Fruit fly (Drosophila melanogaster) whole organism, embryonic: ENCODE results near the gene CG3434.

Experiments
- Adf1 ChIP-seq: fragments of 200-800 bp; sonication (Bioruptor generic); IDR thresholded peaks from 2 replicates; pipeline ENCODE4 v1.3.6; 2022; ENCODE audit warnings: missing biosample characterization, missing genetic modification characterization
- B-H1 ChIP-seq: fragments of 200-800 bp; sonication (Bioruptor generic); IDR thresholded peaks from 3 replicates; pipeline ENCODE4 v1.3.6; 2022; ENCODE audit warnings: missing biosample characterization, missing genetic modification characterization
- B-H2 ChIP-seq: fragments of 200-800 bp; sonication (Bioruptor generic); optimal IDR thresholded peaks from 2 replicates; lab custom pipeline; 2018; ENCODE audit warnings: missing biosample characterization, mild to moderate bottlenecking, missing genetic modification characterization
- Blimp-1 ChIP-seq: fragments of 200-800 bp; sonication (Bioruptor generic); optimal IDR thresholded peaks from 3 replicates; lab custom pipeline; 2018; ENCODE audit warnings: missing biosample characterization, missing genetic modification characterization, mild to moderate bottlenecking, moderate library complexity, missing genetic modification reagents
- CG10147 ChIP-seq: fragments of 200-800 bp; sonication (Bioruptor generic); optimal IDR thresholded peaks from 2 replicates; lab custom pipeline; 2019; ENCODE audit warnings: missing biosample characterization, mild to moderate bottlenecking, missing genetic modification characterization, moderate library complexity
- CG10321 ChIP-seq: fragments of 200-800 bp; sonication (Bioruptor generic); IDR thresholded peaks from 2 replicates; pipeline ENCODE4 v1.3.6; 2022; ENCODE audit warnings: missing biosample characterization, missing genetic modification characterization
- CG10431 ChIP-seq: fragments of 200-800 bp; sonication (Bioruptor generic); optimal IDR thresholded peaks from 3 replicates; lab custom pipeline; 2018; ENCODE audit warnings: missing biosample characterization, mild to moderate bottlenecking, missing genetic modification characterization
- CG10462 ChIP-seq: fragments of 200-800 bp; sonication (Bioruptor generic); optimal IDR thresholded peaks from 2 replicates; lab custom pipeline; 2016; ENCODE audit warnings: missing biosample characterization, missing genetic modification characterization
- CG11695 ChIP-seq: fragments of 200-800 bp; sonication (Bioruptor generic); IDR thresholded peaks from 3 replicates; pipeline ENCODE4 v1.3.6; 2022; ENCODE audit warnings: missing biosample characterization, missing genetic modification characterization
- CG11723 ChIP-seq: fragments of 200-800 bp; sonication (Bioruptor generic); optimal IDR thresholded peaks from 2 replicates; lab custom pipeline; 2017; ENCODE audit warnings: missing biosample characterization, mild to moderate bottlenecking, missing genetic modification characterization
- CG12219 ChIP-seq: fragments of 200-800 bp; sonication (Bioruptor generic); optimal IDR thresholded peaks from 3 replicates; lab custom pipeline; 2018; ENCODE audit warnings: missing biosample characterization, mild to moderate bottlenecking, missing genetic modification characterization
- CG12299 ChIP-seq: fragments of 200-800 bp; sonication (Bioruptor generic); optimal IDR thresholded peaks from 2 replicates; lab custom pipeline; 2018; ENCODE audit warnings: missing biosample characterization, mild to moderate bottlenecking, missing genetic modification characterization
- CG12391 ChIP-seq: fragments of 200-800 bp; sonication (Bioruptor generic); optimal IDR thresholded peaks from 3 replicates; lab custom pipeline; 2018; ENCODE audit warnings: missing biosample characterization, mild to moderate bottlenecking, missing genetic modification characterization, moderate library complexity
- CG13424 ChIP-seq: fragments of 200-800 bp; sonication (Bioruptor generic); optimal IDR thresholded peaks from 2 replicates; lab custom pipeline; 2019; ENCODE audit warnings: missing biosample characterization, mild to moderate bottlenecking, missing genetic modification characterization, moderate library complexity
- CG13894 ChIP-seq: fragments of 200-800 bp; sonication (Bioruptor generic); optimal IDR thresholded peaks from 3 replicates; lab custom pipeline; 2018; ENCODE audit warnings: missing biosample characterization, mild to moderate bottlenecking, missing genetic modification characterization, moderate library complexity
- CG1602 ChIP-seq: fragments of 200-800 bp; sonication (Bioruptor generic); optimal IDR thresholded peaks from 3 replicates; lab custom pipeline; 2016; ENCODE audit warnings: missing biosample characterization, missing genetic modification characterization
- CG16813 ChIP-seq: fragments of 200-800 bp; sonication (Bioruptor generic); IDR thresholded peaks from 3 replicates; pipeline ENCODE4 v1.3.6; 2022; ENCODE audit warnings: missing biosample characterization, missing genetic modification characterization; ENCODE audit not compliant: partially characterized antibody
- CG17186 ChIP-seq: fragments of 200-800 bp; sonication (Bioruptor generic); optimal IDR thresholded peaks from 3 replicates; lab custom pipeline; 2017; ENCODE audit warnings: missing biosample characterization, missing genetic modification reagents, missing genetic modification characterization
- CG17385 ChIP-seq: fragments of 200-800 bp; sonication (Bioruptor generic); optimal IDR thresholded peaks from 3 replicates; lab custom pipeline; 2018; ENCODE audit warnings: missing biosample characterization, mild to moderate bottlenecking, missing genetic modification characterization
- CG2120 ChIP-seq: fragments of 200-800 bp; sonication (Bioruptor generic); optimal IDR thresholded peaks from 3 replicates; lab custom pipeline; 2016; ENCODE audit warnings: missing biosample characterization, missing genetic modification characterization
- CG32532 ChIP-seq: fragments of 200-800 bp; sonication (Bioruptor generic); IDR thresholded peaks from 2 replicates; pipeline ENCODE4 v1.3.6; 2022; ENCODE audit warnings: missing biosample characterization, missing genetic modification characterization
- CG34422 ChIP-seq: fragments of 200-800 bp; sonication (Bioruptor generic); IDR thresholded peaks from 3 replicates; pipeline ENCODE4 v1.3.6; 2022; ENCODE audit warnings: missing biosample characterization, missing genetic modification characterization
- CG4707 ChIP-seq: fragments of 200-800 bp; sonication (Bioruptor generic); optimal IDR thresholded peaks from 2 replicates; lab custom pipeline; 2018; ENCODE audit warnings: missing biosample characterization, mild to moderate bottlenecking, missing genetic modification characterization, moderate library complexity
- CG8924 ChIP-seq: fragments of 200-800 bp; optimal IDR thresholded peaks from 3 replicates; lab custom pipeline; 2019; ENCODE audit warnings: missing biosample characterization, mild to moderate bottlenecking, missing genetic modification characterization, moderate library complexity
- Camta ChIP-seq: fragments of 200-800 bp; sonication (Bioruptor generic); optimal IDR thresholded peaks from 2 replicates; lab custom pipeline; 2016; ENCODE audit warnings: missing biosample characterization, missing genetic modification characterization
- Dek ChIP-seq: fragments of 200-800 bp; sonication (Bioruptor generic); optimal IDR thresholded peaks from 3 replicates; lab custom pipeline; 2019; ENCODE audit warnings: missing biosample characterization, mild to moderate bottlenecking, missing genetic modification characterization, moderate library complexity
- Dfd ChIP-seq, 2 experiments: fragments of >200 bp; optimal IDR thresholded peaks; 2 replicates each; lab custom pipeline; 2017; ENCODE audit warnings: missing biosample characterization in 2 of 2, missing genetic modification characterization in 2 of 2
- E2f1 ChIP-seq: fragments of 200-800 bp; sonication (Bioruptor generic); IDR thresholded peaks from 2 replicates; pipeline ENCODE4 v1.3.6; 2022; ENCODE audit warnings: missing biosample characterization, missing genetic modification characterization
- Hmr ChIP-seq: fragments of 200-800 bp; sonication (Bioruptor generic); optimal IDR thresholded peaks from 3 replicates; lab custom pipeline; 2017; ENCODE audit warnings: mild to moderate bottlenecking, missing biosample characterization, missing genetic modification reagents, missing genetic modification characterization
- Mes4 ChIP-seq: fragments of 200-800 bp; sonication (Bioruptor generic); optimal IDR thresholded peaks from 2 replicates; lab custom pipeline; 2016; ENCODE audit warnings: missing biosample characterization, missing genetic modification characterization
- Usf ChIP-seq: fragments of 200-800 bp; sonication (Bioruptor generic); optimal IDR thresholded peaks from 2 replicates; lab custom pipeline; 2017; ENCODE audit warnings: missing genotype, missing biosample characterization, missing genetic modification characterization
- Xrp1 ChIP-seq: fragments of 200-800 bp; sonication (Bioruptor generic); IDR thresholded peaks from 2 replicates; pipeline ENCODE4 v1.3.6; 2022; ENCODE audit warnings: missing biosample characterization, missing genetic modification characterization
- az2 ChIP-seq: fragments of 200-800 bp; sonication (Bioruptor generic); optimal IDR thresholded peaks from 3 replicates; lab custom pipeline; 2016; ENCODE audit warnings: missing biosample characterization, missing genetic modification characterization
- cad ChIP-seq: fragments of >200 bp; optimal IDR thresholded peaks from 2 replicates; lab custom pipeline; 2017; ENCODE audit warnings: missing biosample characterization, missing genetic modification characterization
- caup ChIP-seq: fragments of 200-800 bp; sonication (Bioruptor generic); optimal IDR thresholded peaks from 3 replicates; lab custom pipeline; 2017; ENCODE audit warnings: missing biosample characterization, mild to moderate bottlenecking, missing genetic modification characterization, moderate library complexity; ENCODE audit not compliant: severe bottlenecking
- chif ChIP-seq, 2 experiments: fragments of 200-800 bp; sonication (Bioruptor generic); optimal IDR thresholded peaks; 3 replicates each; lab custom pipeline; 2016; ENCODE audit warnings: missing biosample characterization in 2 of 2, missing genetic modification characterization in 2 of 2
- dysf ChIP-seq: fragments of 200-800 bp; sonication (Bioruptor generic); IDR thresholded peaks from 3 replicates; pipeline ENCODE4 v1.3.6; 2022; ENCODE audit warnings: missing biosample characterization, missing genetic modification characterization
- en ChIP-seq: fragments of 200-800 bp; sonication (Bioruptor generic); optimal IDR thresholded peaks from 2 replicates; lab custom pipeline; 2016; ENCODE audit warnings: missing biosample characterization, missing genetic modification characterization
- gce ChIP-seq: fragments of 200-800 bp; sonication (Bioruptor generic); IDR thresholded peaks from 3 replicates; pipeline ENCODE4 v1.3.6; 2022; ENCODE audit warnings: missing biosample characterization, missing genetic modification characterization
- kay ChIP-seq: fragments of 200-800 bp; sonication (Bioruptor generic); optimal IDR thresholded peaks from 2 replicates; lab custom pipeline; 2016; ENCODE audit warnings: missing biosample characterization, missing genetic modification characterization
- lbe ChIP-seq: fragments of 200-800 bp; sonication (Bioruptor generic); optimal IDR thresholded peaks from 2 replicates; lab custom pipeline; 2016; ENCODE audit warnings: missing biosample characterization, mild to moderate bottlenecking, missing genetic modification characterization
- nom ChIP-seq: fragments of 200-800 bp; sonication (Bioruptor generic); optimal IDR thresholded peaks from 2 replicates; lab custom pipeline; 2017; ENCODE audit warnings: missing biosample characterization, missing genetic modification characterization, mild to moderate bottlenecking, moderate library complexity, missing genetic modification reagents
- pan ChIP-seq, 4 experiments: fragments of >200 bp in 3 of 4; fragments of 200-800 bp in 1 of 4; sonication (Bioruptor generic) in 1 of 4; optimal IDR thresholded peaks in 3 of 4; IDR thresholded peaks in 1 of 4; 2 replicates each; pipeline versions ENCODE4 v1.3.6 to Lab custom; 2017 to 2022; ENCODE audit warnings: missing biosample characterization in 2 of 4, missing genetic modification characterization in 2 of 4, mixed read lengths in 1 of 4
- ranshi ChIP-seq: fragments of 200-800 bp; sonication (Bioruptor generic); IDR thresholded peaks from 2 replicates; pipeline ENCODE4 v1.3.6; 2022; ENCODE audit warnings: missing biosample characterization, missing genetic modification characterization
- tll ChIP-seq, 2 experiments: fragments of 200-800 bp in 1 of 2; fragments of >200 bp in 1 of 2; sonication (Bioruptor generic) in 1 of 2; optimal IDR thresholded peaks; 2 replicates each; lab custom pipeline; 2017 to 2019; ENCODE audit warnings: missing biosample characterization in 2 of 2, missing genetic modification characterization in 2 of 2, mild to moderate bottlenecking in 1 of 2, moderate library complexity in 1 of 2
- unc-4 ChIP-seq: fragments of 200-800 bp; sonication (Bioruptor generic); IDR thresholded peaks from 2 replicates; pipeline ENCODE4 v1.3.6; 2022; ENCODE audit warnings: missing biosample characterization, missing genetic modification characterization; ENCODE audit not compliant: partially characterized antibody
- zen2 ChIP-seq: fragments of 200-800 bp; sonication (Bioruptor generic); IDR thresholded peaks from 3 replicates; pipeline ENCODE4 v1.3.6; 2022; ENCODE audit warnings: missing biosample characterization, missing genetic modification characterization; ENCODE audit not compliant: partially characterized antibody

CG3434 gene

DNA sequence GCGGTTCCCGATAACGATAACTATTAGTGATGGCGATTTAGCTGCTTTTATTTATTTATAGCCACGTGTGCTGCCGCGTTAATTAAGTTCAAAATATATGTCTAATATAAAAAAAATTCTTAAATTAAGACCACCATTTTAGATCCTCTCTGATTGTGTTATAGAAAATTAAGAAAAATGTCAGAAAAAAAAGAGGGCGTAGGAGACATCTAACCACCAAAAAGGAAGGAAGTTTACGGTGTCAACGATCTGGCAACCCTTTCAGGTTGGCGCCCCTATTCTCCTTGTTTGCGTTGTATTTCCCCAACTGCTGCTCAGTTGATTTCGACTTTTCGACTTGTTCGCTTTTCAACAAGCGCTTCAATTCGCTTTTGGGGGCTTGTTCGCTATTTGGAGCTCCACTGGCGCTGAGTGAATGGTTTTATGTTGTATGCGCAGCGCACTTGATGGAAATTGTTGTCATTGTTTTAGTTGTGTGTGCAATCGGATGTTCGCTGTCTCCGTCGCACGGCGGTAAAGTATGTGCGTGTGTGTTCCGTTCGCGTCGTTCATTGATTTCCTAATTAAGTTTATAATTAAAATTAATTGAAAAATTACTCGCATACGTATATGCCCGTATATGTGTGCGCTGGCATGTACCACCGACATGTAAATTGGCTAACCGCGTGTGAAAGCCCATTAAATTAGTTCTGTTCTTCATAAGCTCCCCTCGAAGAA is at the start of gene CG3434, which contains the start of gene CG44838 (continued):
- no peak for TF ChIP-seq gce (GFP tag; lab: Robert Waterston, UW)
- TF ChIP-seq Blimp-1 (GFP tag; lab: Kevin White, UChicago), result peak; percentile 70
- TF ChIP-seq tll (GFP tag; optimal IDR thresholded peaks at IDR 0.05; lab: Kevin White, UChicago), result peak in 1 of 2 experiments; percentile 60
- peak; percentile 79 for TF ChIP-seq B-H2 (GFP tag; lab: Kevin White, UChicago)
- TF ChIP-seq Camta (GFP tag; lab: Kevin White, UChicago), result peak; percentile 35
- TF ChIP-seq CG10431 (GFP tag; lab: Kevin White, UChicago), result peak; percentile 3
- peak; percentile 47 for TF ChIP-seq lbe (GFP tag; lab: Kevin White, UChicago)
- peak; percentile 85 for TF ChIP-seq CG13894 (tag; lab: Kevin White, UChicago)
- TF ChIP-seq Adf1, result peak; percentile 62
- peak; percentile 77 for TF ChIP-seq Dek (tag; lab: Kevin White, UChicago)
- TF ChIP-seq CG2120 (GFP tag; lab: Kevin White, UChicago), result peak; percentile 90
- peak; percentile 89 for TF ChIP-seq CG8924
- peak; percentile 15 for TF ChIP-seq cad (GFP tag; lab: Kevin White, UChicago)
- peak; percentile 87 for TF ChIP-seq CG13424
- no peak for TF ChIP-seq en (GFP tag; lab: Kevin White, UChicago)
- no peak for TF ChIP-seq CG4707 (GFP tag; lab: Kevin White, UChicago)
- peak; percentile 42; the same call in 1 of the 3 replicates for TF ChIP-seq CG34422 (GFP tag; lab: Robert Waterston, UW)
- TF ChIP-seq Xrp1 (GFP tag; lab: Robert Waterston, UW), result peak; percentile 86
- TF ChIP-seq CG11695 (GFP tag; lab: Robert Waterston, UW), result peak; percentile 67; the same call in 2 of the 3 replicates
- no peak for TF ChIP-seq zen2 (GFP tag; lab: Robert Waterston, UW)
- TF ChIP-seq kay (GFP tag; lab: Kevin White, UChicago), result peak; percentile 61
- TF ChIP-seq B-H1 (GFP tag; lab: Robert Waterston, UW), result peak; percentile 69
- peak; percentile 75 for TF ChIP-seq CG1602 (GFP tag; lab: Kevin White, UChicago)
- peak; percentile 83 for TF ChIP-seq caup (GFP tag; lab: Kevin White, UChicago)
- TF ChIP-seq CG17385, result peak; percentile 73
- no peak for TF ChIP-seq CG10321
- peak; percentile 83 for TF ChIP-seq CG10147 (GFP tag; lab: Kevin White, UChicago)
- peak; percentile 45; the same call in 1 of the 2 replicates for TF ChIP-seq unc-4
- peak; percentile 68 for TF ChIP-seq Mes4
- peak; percentile 78 for TF ChIP-seq az2 (GFP tag; lab: Kevin White, UChicago)
- TF ChIP-seq CG12219 (GFP tag; lab: Kevin White, UChicago), result peak; percentile 29
- peak; percentile 73 for TF ChIP-seq CG10462 (GFP tag; lab: Kevin White, UChicago)
- peak; percentile 90 for TF ChIP-seq CG12391
- TF ChIP-seq chif (GFP tag; optimal IDR thresholded peaks at IDR 0.05; lab: Kevin White, UChicago), result peak; percentile 58 to 78
- peak; percentile 74 for TF ChIP-seq CG12299 (tag; lab: Kevin White, UChicago)
- TF ChIP-seq nom (GFP tag; lab: Kevin White, UChicago), result peak; percentile 51
- peak; percentile 64 for TF ChIP-seq ranshi (GFP tag; lab: Robert Waterston, UW)
- peak; percentile 64 for TF ChIP-seq CG11723 (GFP tag; lab: Kevin White, UChicago)
- TF ChIP-seq pan (optimal IDR thresholded peaks at IDR 0.05; lab: Kevin White, UChicago), result no peak
- TF ChIP-seq pan (GFP tag; optimal IDR thresholded peaks at IDR 0.05 in 1 of 2, IDR thresholded peaks at IDR 0.05 in 1 of 2), result peak in 1 of 2 experiments; percentile 66
- TF ChIP-seq Dfd (GFP tag; optimal IDR thresholded peaks at IDR 0.05; lab: Kevin White, UChicago), result no peak
- peak; percentile 58 for TF ChIP-seq CG17186
- peak; percentile 76 for TF ChIP-seq dysf (GFP tag; lab: Robert Waterston, UW)
- peak; percentile 83 for TF ChIP-seq Hmr
- TF ChIP-seq CG32532 (GFP tag; lab: Robert Waterston, UW), result peak; percentile 81
- peak; percentile 57 for TF ChIP-seq Usf (GFP tag; lab: Kevin White, UChicago)
- 0 out of 3 replicates have a peak, but pooled peaks have one; percentile 27 for TF ChIP-seq CG16813 (GFP tag; lab: Robert Waterston, UW)
- peak; percentile 73 for TF ChIP-seq E2f1 (GFP tag; lab: Robert Waterston, UW)
